Worm (Caenorhabditis elegans): ENCODE results near the gene tps-2.

DNA sequence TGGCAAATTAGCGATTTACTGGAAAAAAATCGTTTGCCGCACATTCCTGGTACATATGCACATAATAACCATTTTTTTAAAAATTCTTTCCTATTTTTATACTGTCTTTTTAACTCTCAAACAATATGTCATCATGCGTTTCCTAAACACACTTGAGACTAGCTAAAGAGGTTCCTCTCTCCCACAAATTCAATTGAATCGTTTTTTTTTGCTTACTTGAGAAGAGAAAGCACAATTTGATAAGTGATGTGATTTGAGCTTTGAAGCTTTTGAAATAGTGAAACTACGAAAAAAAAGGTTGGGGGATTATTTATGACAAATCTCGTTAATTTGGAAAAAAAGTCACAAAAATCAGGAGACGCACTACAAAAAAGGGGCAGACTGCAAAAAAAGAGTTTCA, 45.7 kb upstream of the tps-2 start:
- TF ChIP-seq lsy-2 (tag; optimal IDR thresholded peaks at IDR 0.05) (no peak), blmp-1 (tag; optimal IDR thresholded peaks at IDR 0.05; ENCODE audit: insufficient read depth) (no peak), sem-4 (tag; optimal IDR thresholded peaks at IDR 0.05) (no peak), unc-39 (tag; optimal IDR thresholded peaks at IDR 0.05) (no peak), lin-11 (tag; optimal IDR thresholded peaks at IDR 0.05) (no peak), elt-1 (tag; optimal IDR thresholded peaks at IDR 0.05) (no peak)
